Worm (Caenorhabditis elegans) whole organism, early embryonic: Measurements from ENCODE around the gene T28D6.4.

ENCODE experiments used
- F13C5.2 ChIP-seq: sonication (generic microtip); optimal IDR thresholded peaks from 2 replicates; lab custom pipeline; 2017; ENCODE audit warnings: mild to moderate bottlenecking, missing genetic modification characterization, inconsistent platforms, missing compliant biosample characterization
- ama-1 ChIP-seq: fragments of 150-350 bp; optimal IDR thresholded peaks from 2 replicates; lab custom pipeline; 2014
- ceh-13 ChIP-seq: fragments of 200-800 bp; sonication (Bioruptor generic); optimal IDR thresholded peaks from 2 replicates; lab custom pipeline; 2018; ENCODE audit warnings: mild to moderate bottlenecking, missing genetic modification characterization, missing compliant biosample characterization
- ceh-36 ChIP-seq: sonication (generic microtip); optimal IDR thresholded peaks from 2 replicates; lab custom pipeline; 2016; ENCODE audit warnings: missing genetic modification characterization, inconsistent platforms, missing compliant biosample characterization
- flt-1 ChIP-seq: fragments of 200-800 bp; sonication (Bioruptor generic); IDR thresholded peaks from 2 replicates; pipeline ENCODE4 v1.3.6; 2022; ENCODE audit warnings: missing genetic modification characterization, missing compliant biosample characterization
- hmbx-1 ChIP-seq: sonication (generic microtip); optimal IDR thresholded peaks from 2 replicates; lab custom pipeline; 2016; ENCODE audit warnings: mild to moderate bottlenecking, missing genetic modification characterization, missing compliant biosample characterization
- hmg-4 ChIP-seq: fragments of 200-800 bp; sonication (Bioruptor generic); optimal IDR thresholded peaks from 2 replicates; lab custom pipeline; 2018; ENCODE audit warnings: mild to moderate bottlenecking, missing genetic modification characterization, missing compliant biosample characterization
- pes-1 ChIP-seq: fragments of 200-800 bp; sonication (Bioruptor generic); IDR thresholded peaks from 2 replicates; pipeline ENCODE4 v1.3.6; 2022; ENCODE audit warnings: missing genetic modification reagents, missing genetic modification characterization, missing compliant biosample characterization
- sea-1 ChIP-seq: fragments of 200-800 bp; sonication (Bioruptor generic); conservative IDR thresholded peaks from 2 replicates; pipeline ENCODE4 v1.3.6; 2022; ENCODE audit warnings: missing genetic modification characterization, missing compliant biosample characterization
- tbx-11 ChIP-seq: fragments of 200-800 bp; sonication (Bioruptor generic); IDR thresholded peaks from 2 replicates; pipeline ENCODE4 v1.3.6; 2022; ENCODE audit warnings: missing genetic modification characterization, missing compliant biosample characterization
- tbx-37 ChIP-seq: fragments of 200-800 bp; sonication (Bioruptor generic); conservative IDR thresholded peaks from 2 replicates; pipeline ENCODE4 v1.3.6; 2022; ENCODE audit warnings: missing genetic modification reagents, missing genetic modification characterization, missing compliant biosample characterization
- tra-4 ChIP-seq: sonication (generic microtip); optimal IDR thresholded peaks from 2 replicates; lab custom pipeline; 2017; ENCODE audit warnings: missing genetic modification characterization, missing compliant biosample characterization

DNA sequence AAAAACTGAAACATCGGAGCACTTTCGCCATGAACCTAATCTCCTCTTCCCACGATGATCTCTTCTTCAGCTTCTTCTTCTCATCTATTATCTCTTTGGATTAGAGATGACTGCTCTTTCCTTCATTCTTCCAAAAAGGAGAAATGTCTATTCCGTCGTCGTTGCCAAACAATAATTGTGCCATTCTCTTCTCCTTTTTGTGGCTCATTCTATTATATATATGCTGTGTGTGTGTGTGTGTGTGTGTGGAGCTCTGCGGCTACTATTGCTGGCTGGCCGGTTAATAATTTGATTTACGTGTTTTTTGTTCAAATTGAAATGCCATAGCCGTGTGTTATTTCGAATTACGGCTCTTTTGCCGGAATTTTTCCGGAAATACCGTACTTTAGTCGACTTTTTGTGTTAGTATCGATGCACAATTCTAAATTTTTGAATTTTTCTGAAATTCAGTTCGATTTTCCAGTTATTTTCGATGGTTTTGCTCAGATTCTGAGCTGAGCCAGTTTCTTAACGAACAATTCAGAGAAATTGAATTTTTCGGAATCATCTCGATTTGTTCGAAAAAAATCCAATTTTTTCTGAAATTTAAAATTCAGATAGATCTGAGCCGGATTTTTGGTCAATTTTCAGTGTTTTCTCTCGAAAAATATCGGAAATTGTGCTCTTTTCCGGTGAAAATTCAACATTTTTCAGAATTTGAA is 27.1 kb upstream of the T28D6.4 start, which contains the start of gene T28D6.5:
- TF ChIP-seq pes-1 (GFP tag; lab: Robert Waterston, UW) (no peak), ama-1 (lab: Kevin White, UChicago) (no peak), tbx-37 (GFP tag; lab: Robert Waterston, UW) (no peak), flt-1 (GFP tag; lab: Robert Waterston, UW) (no peak), ceh-13 (GFP tag; lab: Kevin White, UChicago) (no peak), F13C5.2 (tag; lab: Kevin White, UChicago) (no peak), hmg-4 (GFP tag; lab: Kevin White, UChicago) (no peak), sea-1 (GFP tag; lab: Robert Waterston, UW) (no peak), ceh-36 (tag; lab: Kevin White, UChicago) (no peak), tra-4 (no peak), tbx-11 (no peak), hmbx-1 (tag; lab: Kevin White, UChicago) (no peak)
